Fruit fly (Drosophila melanogaster) Kc167 (cell line): ENCODE data around the gene pim.

ENCODE experiments used
- Myc ChIP-seq: fragments of >200 bp; optimal IDR thresholded peaks from 2 replicates; lab custom pipeline; 2017; ENCODE audit warnings: missing external identifiers
- Sin3A ChIP-seq: fragments of >200 bp; optimal IDR thresholded peaks from 2 replicates; lab custom pipeline; 2018; ENCODE audit warnings: missing external identifiers
- psq ChIP-seq: fragments of >200 bp; optimal IDR thresholded peaks from 2 replicates; lab custom pipeline; 2017; ENCODE audit warnings: missing external identifiers
- ttk ChIP-seq: sonication (Bioruptor generic); optimal IDR thresholded peaks from 2 replicates; lab custom pipeline; 2017; ENCODE audit warnings: missing external identifiers

- TF ChIP-seq psq, result no peak
- TF ChIP-seq Myc (lab: Kevin White, UChicago), result no peak
- no peak for TF ChIP-seq ttk (lab: Kevin White, UChicago)
- no peak for TF ChIP-seq Sin3A (lab: Kevin White, UChicago)
These were observed 28.6 kb upstream of the pim start for dm6 chr2L:10334213-10334612.
